Worm (Caenorhabditis elegans) whole organism, L4 larva: ENCODE measurements around the gene ZC8.6.
A peak's percentile ranks its signal among the peaks of the same experiment; 100 is the strongest.

Experiments used
- D1046.2 ChIP-seq: fragments of 200-800 bp; sonication (Bioruptor generic); IDR thresholded peaks from 2 replicates; pipeline ENCODE4 v1.3.6; 2022; ENCODE audit warnings: missing genetic modification characterization, missing compliant biosample characterization
- F10B5.3 ChIP-seq: sonication (generic microtip); optimal IDR thresholded peaks from 2 replicates; lab custom pipeline; 2016; ENCODE audit warnings: mild to moderate bottlenecking, missing genetic modification characterization, missing compliant biosample characterization
- F26F4.8 ChIP-seq: fragments of 200-800 bp; sonication (Bioruptor generic); conservative IDR thresholded peaks from 2 replicates; pipeline ENCODE4 v1.3.6; 2022; ENCODE audit warnings: missing genetic modification characterization, missing compliant biosample characterization
- T26A8.4 ChIP-seq: fragments of 200-800 bp; sonication (Bioruptor generic); IDR thresholded peaks from 2 replicates; pipeline ENCODE4 v1.3.6; 2022; ENCODE audit warnings: missing genetic modification characterization, missing compliant biosample characterization
- Y105C5A.15 ChIP-seq: fragments of 200-800 bp; sonication (Bioruptor generic); IDR thresholded peaks from 2 replicates; pipeline ENCODE4 v1.3.6; 2022; ENCODE audit warnings: missing genetic modification characterization, missing compliant biosample characterization
- ceh-20 ChIP-seq: fragments of 200-800 bp; sonication (Bioruptor generic); IDR thresholded peaks from 2 replicates; pipeline ENCODE4 v1.3.6; 2022; ENCODE audit warnings: missing genetic modification reagents, missing genetic modification characterization, missing compliant biosample characterization
- ceh-28 ChIP-seq: fragments of 150-350 bp; optimal IDR thresholded peaks from 2 replicates; lab custom pipeline; 2014; ENCODE audit warnings: missing biosample characterization, missing genetic modification reagents, missing genetic modification characterization
- ctbp-1 ChIP-seq: fragments of 200-800 bp; sonication (Bioruptor generic); IDR thresholded peaks from 2 replicates; pipeline ENCODE4 v1.3.6; 2022; ENCODE audit warnings: missing genetic modification reagents, missing genetic modification characterization, missing compliant biosample characterization
- daf-16 ChIP-seq, 3 experiments: sonication (generic microtip); optimal IDR thresholded peaks; 2 replicates each; lab custom pipeline; 2016 to 2017; ENCODE audit warnings: missing genetic modification characterization in 3 of 3, missing genetic modification reagents in 3 of 3, mild to moderate bottlenecking in 2 of 3, missing compliant biosample characterization in 2 of 3, missing biosample characterization in 1 of 3, moderate library complexity in 1 of 3
- daf-19 ChIP-seq: fragments of 200-800 bp; sonication (Bioruptor generic); conservative IDR thresholded peaks from 2 replicates; pipeline ENCODE4 v1.3.6; 2022; ENCODE audit warnings: missing genetic modification characterization, missing compliant biosample characterization
- daf-8 ChIP-seq: fragments of 200-800 bp; sonication (Bioruptor generic); IDR thresholded peaks from 2 replicates; pipeline ENCODE4 v1.3.6; 2022; ENCODE audit warnings: missing genetic modification characterization, missing compliant biosample characterization
- dmd-8 ChIP-seq: fragments of 200-800 bp; sonication (Bioruptor generic); IDR thresholded peaks from 2 replicates; pipeline ENCODE4 v1.3.6; 2022; ENCODE audit warnings: missing genetic modification characterization, missing compliant biosample characterization
- dmd-9 ChIP-seq: fragments of 200-800 bp; sonication (Bioruptor generic); IDR thresholded peaks from 2 replicates; pipeline ENCODE4 v1.3.6; 2022; ENCODE audit warnings: missing genetic modification reagents, missing genetic modification characterization, missing compliant biosample characterization
- fkh-10 ChIP-seq: fragments of 150-350 bp; optimal IDR thresholded peaks from 2 replicates; lab custom pipeline; 2014; ENCODE audit warnings: missing biosample characterization, missing genetic modification reagents, missing genetic modification characterization
- fos-1 ChIP-seq: fragments of 150-350 bp; optimal IDR thresholded peaks from 2 replicates; lab custom pipeline; 2014; ENCODE audit warnings: missing biosample characterization, missing genetic modification characterization
- hmg-1.1 ChIP-seq: fragments of 200-800 bp; sonication (Bioruptor generic); IDR thresholded peaks from 2 replicates; pipeline ENCODE4 v1.3.6; 2022; ENCODE audit warnings: missing genetic modification reagents, missing genetic modification characterization, missing compliant biosample characterization
- lin-13 ChIP-seq: fragments of 150-350 bp; optimal IDR thresholded peaks from 2 replicates; lab custom pipeline; 2014; ENCODE audit warnings: missing biosample characterization, missing genetic modification reagents, missing genetic modification characterization
- lir-3 ChIP-seq: sonication (generic microtip); optimal IDR thresholded peaks from 2 replicates; lab custom pipeline; 2016; ENCODE audit warnings: mild to moderate bottlenecking, missing genetic modification characterization, missing compliant biosample characterization
- lsy-2 ChIP-seq, 2 experiments: fragments of 150-350 bp in 1 of 2; sonication (generic microtip) in 1 of 2; optimal IDR thresholded peaks; 2 replicates each; lab custom pipeline; 2014 to 2017; ENCODE audit warnings: missing biosample characterization in 2 of 2, missing genetic modification characterization in 2 of 2
- madf-5 ChIP-seq, 2 experiments: fragments of 200-800 bp; sonication (Bioruptor generic); IDR thresholded peaks; 2 replicates each; pipeline ENCODE4 v1.3.6; 2022; ENCODE audit warnings: missing compliant biosample characterization in 2 of 2, missing genetic modification characterization in 2 of 2
- mdt-29 ChIP-seq: fragments of 200-800 bp; sonication (Bioruptor generic); IDR thresholded peaks from 2 replicates; pipeline ENCODE4 v1.3.6; 2022; ENCODE audit warnings: missing genetic modification reagents, missing genetic modification characterization, missing compliant biosample characterization
- mep-1 ChIP-seq: fragments of 150-350 bp; sonication (generic microtip); optimal IDR thresholded peaks from 3 replicates; lab custom pipeline; 2014; ENCODE audit warnings: missing biosample characterization, missing genetic modification characterization
- nhr-25 ChIP-seq: sonication (generic microtip); optimal IDR thresholded peaks from 2 replicates; lab custom pipeline; 2017; ENCODE audit warnings: missing genetic modification characterization, mild to moderate bottlenecking, missing compliant biosample characterization, antibody characterized with exemption, moderate library complexity, borderline replicate concordance; ENCODE audit not compliant: insufficient read depth
- nhr-48 ChIP-seq: sonication (generic microtip); optimal IDR thresholded peaks from 2 replicates; lab custom pipeline; 2016; ENCODE audit warnings: mild to moderate bottlenecking, missing genetic modification characterization, missing compliant biosample characterization
- nhr-76 ChIP-seq: fragments of 150-350 bp; optimal IDR thresholded peaks from 2 replicates; lab custom pipeline; 2014; ENCODE audit warnings: missing biosample characterization, missing genetic modification characterization
- nhr-77 ChIP-seq: fragments of 150-350 bp; optimal IDR thresholded peaks from 2 replicates; lab custom pipeline; 2014; ENCODE audit warnings: missing biosample characterization, missing genetic modification characterization
- php-3 ChIP-seq: fragments of 200-800 bp; sonication (Bioruptor generic); IDR thresholded peaks from 2 replicates; pipeline ENCODE4 v1.3.6; 2022; ENCODE audit warnings: missing genetic modification reagents, missing genetic modification characterization, missing compliant biosample characterization
- snpc-1.2 ChIP-seq: fragments of 200-800 bp; sonication (Bioruptor generic); IDR thresholded peaks from 2 replicates; pipeline ENCODE4 v1.3.6; 2022; ENCODE audit warnings: missing genetic modification reagents, missing genetic modification characterization, missing compliant biosample characterization
- snpc-4 ChIP-seq: fragments of 150-350 bp; optimal IDR thresholded peaks from 2 replicates; lab custom pipeline; 2014; ENCODE audit warnings: missing biosample characterization, missing genetic modification characterization
- spr-1 ChIP-seq: sonication (generic microtip); optimal IDR thresholded peaks from 2 replicates; lab custom pipeline; 2016; ENCODE audit warnings: mild to moderate bottlenecking, missing genetic modification characterization, missing compliant biosample characterization
- tra-1 ChIP-seq: fragments of 200-800 bp; sonication (Bioruptor generic); IDR thresholded peaks from 2 replicates; pipeline ENCODE4 v1.3.6; 2022; ENCODE audit warnings: missing genetic modification reagents, missing genetic modification characterization, missing compliant biosample characterization
- zag-1 ChIP-seq: fragments of 150-350 bp; optimal IDR thresholded peaks from 2 replicates; lab custom pipeline; 2014; ENCODE audit warnings: missing biosample characterization, missing genetic modification characterization
- zfp-2 ChIP-seq: sonication (generic microtip); optimal IDR thresholded peaks from 2 replicates; lab custom pipeline; 2016; ENCODE audit warnings: mild to moderate bottlenecking, missing genetic modification characterization, missing compliant biosample characterization

Gene ZC8.6

ce11 chrX:4947749-4948148, 49.6 kb downstream of the ZC8.6 start, which contains the start of gene tyra-3:
tyra-3 (plus strand) TSS chrX:4948049.
- no peak for TF ChIP-seq daf-8 (GFP tag; lab: Robert Waterston, UW)
- no peak for TF ChIP-seq php-3 (GFP tag; lab: Robert Waterston, UW)
- TF ChIP-seq tra-1 (GFP tag; lab: Robert Waterston, UW), result no peak
- no peak for TF ChIP-seq snpc-1.2 (GFP tag; lab: Robert Waterston, UW)
- TF ChIP-seq ceh-20 (GFP tag; lab: Robert Waterston, UW), result no peak
- TF ChIP-seq zag-1 (tag; lab: Kevin White, UChicago), result no peak
- no peak for TF ChIP-seq zfp-2 (tag; lab: Kevin White, UChicago)
- TF ChIP-seq madf-5 (GFP tag; IDR thresholded peaks at IDR 0.05; lab: Robert Waterston, UW), result no peak
- TF ChIP-seq fos-1 (tag; lab: Kevin White, UChicago), result no peak
- TF ChIP-seq nhr-25 (tag; lab: Kevin White, UChicago), result no peak

- TF ChIP-seq fkh-10 (peak; percentile 34), mdt-29 (no peak)
- TF ChIP-seq, all 104 proteins: peak for 1
Measured at ce11 chrX:4938990-4939389, 58.4 kb downstream of the ZC8.6 start.

ce11 chrX:4932964-4933363, 64.4 kb downstream of the ZC8.6 start:
- TF ChIP-seq hmg-1.1 (GFP tag; lab: Robert Waterston, UW), result 0 out of 2 replicates have a peak, but pooled peaks have one; percentile 44
- TF ChIP-seq dmd-8 (GFP tag; lab: Robert Waterston, UW), result no peak
- peak; percentile 8 for TF ChIP-seq mep-1 (tag; lab: Kevin White, UChicago)
- TF ChIP-seq ctbp-1 (GFP tag; lab: Robert Waterston, UW), result 0 out of 2 replicates have a peak, but pooled peaks have one; percentile 46
- no peak for TF ChIP-seq snpc-4
- no peak for TF ChIP-seq nhr-76 (tag; lab: Kevin White, UChicago)

ce11 chrX:4932023-4932422, 65.4 kb downstream of the ZC8.6 start:
- TF ChIP-seq nhr-77 (tag; lab: Kevin White, UChicago), result no peak
- no peak for TF ChIP-seq dmd-9 (GFP tag; lab: Robert Waterston, UW)
- no peak for TF ChIP-seq T26A8.4
- TF ChIP-seq lir-3 (tag; lab: Kevin White, UChicago), result no peak
- no peak for TF ChIP-seq lin-13 (GFP tag; lab: Kevin White, UChicago)
- TF ChIP-seq fos-1 (tag; lab: Kevin White, UChicago), result no peak
- TF ChIP-seq lsy-2 (tag; optimal IDR thresholded peaks at IDR 0.05; lab: Kevin White, UChicago), result no peak
- TF ChIP-seq ctbp-1 (GFP tag; lab: Robert Waterston, UW), result no peak
- TF ChIP-seq F10B5.3 (tag; lab: Kevin White, UChicago), result no peak
- no peak for TF ChIP-seq daf-16 (GFP tag; optimal IDR thresholded peaks at IDR 0.05; lab: Kevin White, UChicago)
- TF ChIP-seq daf-16 (tag; optimal IDR thresholded peaks at IDR 0.05; lab: Kevin White, UChicago), result no peak
- TF ChIP-seq, all 104 proteins: peak for 0

- TF ChIP-seq madf-5 (GFP tag; IDR thresholded peaks at IDR 0.05; lab: Robert Waterston, UW) (no peak), D1046.2 (GFP tag; lab: Robert Waterston, UW) (no peak), ceh-28 (tag; lab: Kevin White, UChicago) (no peak), F10B5.3 (tag; lab: Kevin White, UChicago) (no peak), nhr-48 (tag; lab: Kevin White, UChicago) (no peak), spr-1 (tag; lab: Kevin White, UChicago) (no peak), F26F4.8 (GFP tag; lab: Robert Waterston, UW) (no peak), Y105C5A.15 (GFP tag; lab: Robert Waterston, UW) (no peak), daf-19 (GFP tag; lab: Robert Waterston, UW) (no peak)
Measured at ce11 chrX:4929657-4930056, 67.7 kb downstream of the ZC8.6 start, which contains the start of gene mct-4. mct-4 (minus strand) TSS chrX:4929757.
